Worm (Caenorhabditis elegans) whole organism, L4 larva: ENCODE results near the gene F09B9.4.

Experiments
- egl-27 ChIP-seq: sonication (generic microtip); optimal IDR thresholded peaks from 3 replicates; lab custom pipeline; 2017; ENCODE audit warnings: missing biosample characterization, missing genetic modification reagents, missing genetic modification characterization
- lin-39 ChIP-seq: fragments of 150-350 bp; optimal IDR thresholded peaks from 2 replicates; lab custom pipeline; 2014; ENCODE audit warnings: missing biosample characterization, missing genetic modification reagents, missing genetic modification characterization
- nhr-11 ChIP-seq: fragments of 150-350 bp; optimal IDR thresholded peaks from 2 replicates; lab custom pipeline; 2014; ENCODE audit warnings: missing biosample characterization, missing genetic modification characterization
- nhr-25 ChIP-seq: sonication (generic microtip); optimal IDR thresholded peaks from 2 replicates; lab custom pipeline; 2017; ENCODE audit warnings: missing genetic modification characterization, mild to moderate bottlenecking, missing compliant biosample characterization, antibody characterized with exemption, moderate library complexity, borderline replicate concordance; ENCODE audit not compliant: insufficient read depth
- nhr-76 ChIP-seq: fragments of 150-350 bp; optimal IDR thresholded peaks from 2 replicates; lab custom pipeline; 2014; ENCODE audit warnings: missing biosample characterization, missing genetic modification characterization
- nhr-77 ChIP-seq: fragments of 150-350 bp; optimal IDR thresholded peaks from 2 replicates; lab custom pipeline; 2014; ENCODE audit warnings: missing biosample characterization, missing genetic modification characterization
- pqm-1 ChIP-seq: sonication (generic microtip); optimal IDR thresholded peaks from 2 replicates; lab custom pipeline; 2017; ENCODE audit warnings: missing biosample characterization, missing genetic modification characterization
- unc-130 ChIP-seq: sonication (generic microtip); optimal IDR thresholded peaks from 2 replicates; lab custom pipeline; 2016; ENCODE audit warnings: missing genetic modification reagents, missing genetic modification characterization, missing compliant biosample characterization

DNA sequence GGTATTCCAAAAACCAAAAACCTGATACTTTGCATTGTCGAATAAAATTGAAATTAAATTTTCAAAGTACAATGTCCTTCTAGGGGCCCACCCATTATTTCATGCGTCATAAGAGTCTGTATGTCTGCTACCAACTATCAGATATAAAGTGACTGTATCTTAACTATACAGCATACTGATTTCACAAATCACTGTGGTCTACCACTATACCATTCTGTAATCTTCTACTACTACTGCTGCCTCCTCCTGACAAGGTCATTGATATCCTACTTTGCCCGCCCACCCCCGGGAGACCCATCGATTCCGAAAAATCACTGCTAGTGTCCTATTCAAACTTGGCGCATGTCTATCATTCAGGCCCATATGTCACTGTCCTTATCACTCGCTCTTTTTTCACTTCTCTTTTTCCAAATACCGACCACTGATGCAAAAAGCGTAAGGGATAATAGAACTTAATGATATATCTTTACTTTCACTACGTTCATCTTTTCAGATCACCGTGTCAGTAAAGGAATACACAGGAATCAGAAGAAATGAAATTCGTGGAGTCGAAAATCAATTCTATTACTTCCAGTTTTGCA, 11.7 kb downstream of the F09B9.4 start, which contains the start of gene C07A4.2:
- TF ChIP-seq lin-39 (tag; lab: Kevin White, UChicago) (no peak), nhr-25 (no peak), nhr-11 (tag; lab: Kevin White, UChicago) (no peak), nhr-77 (tag; lab: Kevin White, UChicago) (no peak), nhr-76 (tag; lab: Kevin White, UChicago) (no peak), unc-130 (GFP tag; lab: Kevin White, UChicago) (no peak), egl-27 (tag; lab: Kevin White, UChicago) (no peak), pqm-1 (no peak)
